Worm (Caenorhabditis elegans): Measurements from ENCODE around the gene B0252.11.
A peak's percentile ranks its signal among the peaks of the same experiment; 100 is the strongest.

Gene B0252.11

ce11 chrII:6926054-6926453 is 8.4 kb upstream of the B0252.11 start:
- no peak for TF ChIP-seq sma-9 (GFP tag; optimal IDR thresholded peaks at IDR 0.05)
- TF ChIP-seq sma-9 (tag; optimal IDR thresholded peaks at IDR 0.05) = no peak
- no peak for TF ChIP-seq dmd-4 (tag; optimal IDR thresholded peaks at IDR 0.05)
- no peak for TF ChIP-seq elt-3 (tag; optimal IDR thresholded peaks at IDR 0.05)
- no peak for TF ChIP-seq ceh-82 (tag; optimal IDR thresholded peaks at IDR 0.05)
- TF ChIP-seq ztf-4 (tag; optimal IDR thresholded peaks at IDR 0.05) = no peak
- TF ChIP-seq snpc-4 (tag; optimal IDR thresholded peaks at IDR 0.05) = no peak
- TF ChIP-seq unc-55 (GFP tag; optimal IDR thresholded peaks at IDR 0.05) = no peak
- no peak for TF ChIP-seq elt-1 (tag; optimal IDR thresholded peaks at IDR 0.05)

- no peak for TF ChIP-seq nhr-21 (tag; optimal IDR thresholded peaks at IDR 0.05)
- no peak for TF ChIP-seq blmp-1 (tag; optimal IDR thresholded peaks at IDR 0.05; ENCODE audit: insufficient read depth)
- TF ChIP-seq mab-5 (tag; optimal IDR thresholded peaks at IDR 0.05) = no peak
- TF ChIP-seq alr-1 (tag; optimal IDR thresholded peaks at IDR 0.05) = no peak
- no peak for TF ChIP-seq sem-4 (tag; optimal IDR thresholded peaks at IDR 0.05)
- TF ChIP-seq nhr-23 (tag; optimal IDR thresholded peaks at IDR 0.05) = no peak
- no peak for TF ChIP-seq peb-1 (tag; optimal IDR thresholded peaks at IDR 0.05)
- TF ChIP-seq lin-39 (tag; optimal IDR thresholded peaks at IDR 0.05) = no peak
- TF ChIP-seq nhr-10 (tag; optimal IDR thresholded peaks at IDR 0.05) = no peak
- no peak for TF ChIP-seq lin-11 (tag; optimal IDR thresholded peaks at IDR 0.05)
Observed at ce11 chrII:6923792-6924191, 6.2 kb upstream of the B0252.11 start.

ce11 chrII:6919363-6919851 is 1.8 kb upstream of the B0252.11 start, which contains the start of gene B0252.1:
B0252.1 (plus strand) TSS chrII:6919680.
- TF ChIP-seq fos-1 (tag; optimal IDR thresholded peaks at IDR 0.05) (peak; percentile 47), ztf-11 (tag; optimal IDR thresholded peaks at IDR 0.05) (no peak), unc-55 (GFP tag; optimal IDR thresholded peaks at IDR 0.05) (no peak)

ce11 chrII:6918862-6919261 is 1.3 kb upstream of the B0252.11 start, which contains the start of gene B0252.5:
B0252.5 (minus strand) TSS chrII:6918878.
- no peak for TF ChIP-seq dmd-4 (tag; optimal IDR thresholded peaks at IDR 0.05)
- TF ChIP-seq sma-9 (GFP tag; optimal IDR thresholded peaks at IDR 0.05) = peak; percentile 37
- TF ChIP-seq sma-9 (tag; optimal IDR thresholded peaks at IDR 0.05) = no peak
- TF ChIP-seq fos-1 (tag; optimal IDR thresholded peaks at IDR 0.05) = peak; percentile 53

ce11 chrII:6915875-6916274 is 1.7 kb downstream of the B0252.11 start, which contains the start of gene B0252.8:
B0252.8 (plus strand) TSS chrII:6916166.
- TF ChIP-seq C34F6.9 (tag; optimal IDR thresholded peaks at IDR 0.05) = peak; percentile 2
- peak; percentile 1 for TF ChIP-seq mab-5 (tag; optimal IDR thresholded peaks at IDR 0.05)
- no peak for TF ChIP-seq peb-1 (tag; optimal IDR thresholded peaks at IDR 0.05)
- TF ChIP-seq unc-55 (GFP tag; optimal IDR thresholded peaks at IDR 0.05) = peak; percentile 52
- TF ChIP-seq nhr-10 (tag; optimal IDR thresholded peaks at IDR 0.05) = no peak

- TF ChIP-seq blmp-1 (tag; optimal IDR thresholded peaks at IDR 0.05; ENCODE audit: insufficient read depth) (peak; percentile 7), unc-55 (GFP tag; optimal IDR thresholded peaks at IDR 0.05) (peak; percentile 70), snpc-4 (tag; optimal IDR thresholded peaks at IDR 0.05) (peak; percentile 49), sem-4 (tag; optimal IDR thresholded peaks at IDR 0.05) (no peak), sma-9 (GFP tag; optimal IDR thresholded peaks at IDR 0.05) (peak; percentile 96), sma-9 (tag; optimal IDR thresholded peaks at IDR 0.05) (no peak), lsy-2 (tag; optimal IDR thresholded peaks at IDR 0.05) (peak; percentile 70 to 81), dmd-4 (tag; optimal IDR thresholded peaks at IDR 0.05) (no peak), unc-62 (GFP tag; optimal IDR thresholded peaks at IDR 0.05) (no peak), egl-27 (tag; optimal IDR thresholded peaks at IDR 0.05) (no peak), elt-1 (tag; optimal IDR thresholded peaks at IDR 0.05) (no peak), ztf-4 (tag; optimal IDR thresholded peaks at IDR 0.05) (no peak), zag-1 (tag; optimal IDR thresholded peaks at IDR 0.05) (no peak), F13H6.1 (tag; optimal IDR thresholded peaks at IDR 0.05) (peak; percentile 77), elt-3 (tag; optimal IDR thresholded peaks at IDR 0.05) (no peak), skn-1 (tag; optimal IDR thresholded peaks at IDR 0.05) (no peak), C34F6.9 (tag; optimal IDR thresholded peaks at IDR 0.05) (peak; percentile 59), ceh-82 (tag; optimal IDR thresholded peaks at IDR 0.05) (no peak), nhr-237 (tag; optimal IDR thresholded peaks at IDR 0.05) (no peak), ama-1 (optimal IDR thresholded peaks at IDR 0.05) (no peak), lin-11 (tag; optimal IDR thresholded peaks at IDR 0.05) (no peak), nhr-11 (tag; optimal IDR thresholded peaks at IDR 0.05) (no peak), peb-1 (tag; optimal IDR thresholded peaks at IDR 0.05) (no peak), ceh-16 (tag; optimal IDR thresholded peaks at IDR 0.05) (no peak), ztf-1 (GFP tag; conservative IDR thresholded peaks at IDR 0.05) (no peak), nhr-12 (tag; optimal IDR thresholded peaks at IDR 0.05) (no peak), lin-39 (tag; optimal IDR thresholded peaks at IDR 0.05) (no peak), nhr-25 (tag; optimal IDR thresholded peaks at IDR 0.05) (no peak), nhr-129 (tag; optimal IDR thresholded peaks at IDR 0.05) (peak; percentile 27), nhr-21 (tag; optimal IDR thresholded peaks at IDR 0.05) (peak; percentile 56), gmeb-1 (tag; optimal IDR thresholded peaks at IDR 0.05) (peak; percentile 94), aly-2 (tag; optimal IDR thresholded peaks at IDR 0.05) (no peak), fos-1 (tag; optimal IDR thresholded peaks at IDR 0.05) (no peak), mab-5 (tag; optimal IDR thresholded peaks at IDR 0.05) (no peak), ztf-11 (tag; optimal IDR thresholded peaks at IDR 0.05) (no peak), alr-1 (tag; optimal IDR thresholded peaks at IDR 0.05) (no peak), nhr-77 (tag; optimal IDR thresholded peaks at IDR 0.05) (no peak), nhr-6 (tag; optimal IDR thresholded peaks at IDR 0.05) (peak; percentile 57)
Observed at ce11 chrII:6913309-6913708, 4.3 kb downstream of the B0252.11 start, which contains the start of gene cyn-10. cyn-10 (minus strand) TSS chrII:6913365.

All from whole organism, L2 larva.